Worm (Caenorhabditis elegans) whole organism, late embryonic: Measurements from ENCODE around the gene K02A6.2.

Experiments used
- C38D4.7 ChIP-seq: fragments of 200-800 bp; sonication (Bioruptor generic); optimal IDR thresholded peaks from 2 replicates; lab custom pipeline; 2018; ENCODE audit warnings: mild to moderate bottlenecking, missing genetic modification characterization, moderate library complexity, missing compliant biosample characterization
- F13H6.1 ChIP-seq: sonication (generic microtip); optimal IDR thresholded peaks from 2 replicates; lab custom pipeline; 2016; ENCODE audit warnings: missing genetic modification characterization, missing compliant biosample characterization
- K09A11.1 ChIP-seq: sonication (generic microtip); optimal IDR thresholded peaks from 2 replicates; lab custom pipeline; 2017; ENCODE audit warnings: antibody characterized with exemption, mild to moderate bottlenecking, missing genetic modification characterization, missing compliant biosample characterization; ENCODE audit not compliant: insufficient read depth
- T23F11.4 ChIP-seq: fragments of 200-800 bp; sonication (Bioruptor generic); optimal IDR thresholded peaks from 2 replicates; lab custom pipeline; 2018; ENCODE audit warnings: mild to moderate bottlenecking, missing genetic modification characterization, missing compliant biosample characterization
- ahr-1 ChIP-seq: sonication (generic microtip); optimal IDR thresholded peaks from 2 replicates; lab custom pipeline; 2016; ENCODE audit warnings: missing genetic modification characterization, missing compliant biosample characterization
- ceh-14 ChIP-seq: sonication (generic microtip); optimal IDR thresholded peaks from 2 replicates; lab custom pipeline; 2016; ENCODE audit warnings: missing genotype, missing genetic modification characterization, missing compliant biosample characterization
- ceh-18 ChIP-seq: sonication (generic microtip); optimal IDR thresholded peaks from 2 replicates; lab custom pipeline; 2016; ENCODE audit warnings: missing genetic modification characterization, missing compliant biosample characterization
- ceh-19 ChIP-seq: fragments of 200-800 bp; sonication (Bioruptor generic); optimal IDR thresholded peaks from 2 replicates; lab custom pipeline; 2018; ENCODE audit warnings: mild to moderate bottlenecking, missing genetic modification characterization, missing compliant biosample characterization
- ceh-2 ChIP-seq: sonication (generic microtip); optimal IDR thresholded peaks from 2 replicates; lab custom pipeline; 2016; ENCODE audit warnings: missing genotype, missing genetic modification characterization, missing compliant biosample characterization
- ceh-22 ChIP-seq: sonication (generic microtip); optimal IDR thresholded peaks from 2 replicates; lab custom pipeline; 2017; ENCODE audit warnings: missing biosample characterization, missing genetic modification characterization
- ceh-24 ChIP-seq: sonication (generic microtip); optimal IDR thresholded peaks from 2 replicates; lab custom pipeline; 2016; ENCODE audit warnings: mild to moderate bottlenecking, missing genetic modification characterization, missing compliant biosample characterization
- ceh-30 ChIP-seq: fragments of 150-350 bp; optimal IDR thresholded peaks from 2 replicates; lab custom pipeline; 2014; ENCODE audit warnings: missing biosample characterization, missing genetic modification characterization
- ceh-31 ChIP-seq: sonication (generic microtip); optimal IDR thresholded peaks from 2 replicates; lab custom pipeline; 2016; ENCODE audit warnings: missing genetic modification characterization, missing compliant biosample characterization
- ceh-34 ChIP-seq: sonication (generic microtip); optimal IDR thresholded peaks from 2 replicates; lab custom pipeline; 2016; ENCODE audit warnings: mild to moderate bottlenecking, missing genetic modification characterization, missing compliant biosample characterization
- ceh-48 ChIP-seq: sonication (generic microtip); optimal IDR thresholded peaks from 2 replicates; lab custom pipeline; 2016; ENCODE audit warnings: missing genetic modification characterization, inconsistent platforms, missing compliant biosample characterization
- ceh-6 ChIP-seq: fragments of 200-800 bp; sonication (Bioruptor generic); optimal IDR thresholded peaks from 2 replicates; lab custom pipeline; 2018; ENCODE audit warnings: mild to moderate bottlenecking, missing genetic modification characterization, missing compliant biosample characterization
- ceh-9 ChIP-seq: sonication (generic microtip); optimal IDR thresholded peaks from 2 replicates; lab custom pipeline; 2016; ENCODE audit warnings: mild to moderate bottlenecking, missing genetic modification characterization, inconsistent platforms, missing compliant biosample characterization
- che-1 ChIP-seq: sonication (generic microtip); optimal IDR thresholded peaks from 2 replicates; lab custom pipeline; 2016; ENCODE audit warnings: mild to moderate bottlenecking, missing genetic modification characterization, missing compliant biosample characterization
- dmd-4 ChIP-seq: sonication (generic microtip); optimal IDR thresholded peaks from 2 replicates; lab custom pipeline; 2016; ENCODE audit warnings: borderline replicate concordance, missing genetic modification characterization, missing compliant biosample characterization
- dve-1 ChIP-seq: sonication (generic microtip); optimal IDR thresholded peaks from 2 replicates; lab custom pipeline; 2017; ENCODE audit warnings: antibody characterized with exemption, mild to moderate bottlenecking, missing genetic modification characterization, missing compliant biosample characterization
- elt-2 ChIP-seq: sonication (generic microtip); optimal IDR thresholded peaks from 2 replicates; lab custom pipeline; 2016; ENCODE audit warnings: missing genetic modification reagents, missing genetic modification characterization, missing compliant biosample characterization
- ets-4 ChIP-seq: sonication (generic microtip); optimal IDR thresholded peaks from 2 replicates; lab custom pipeline; 2016; ENCODE audit warnings: missing genetic modification characterization, missing compliant biosample characterization
- eyg-1 ChIP-seq: sonication (generic microtip); optimal IDR thresholded peaks from 2 replicates; lab custom pipeline; 2016; ENCODE audit warnings: missing genotype, missing genetic modification characterization, missing compliant biosample characterization
- fax-1 ChIP-seq: sonication (generic microtip); optimal IDR thresholded peaks from 2 replicates; lab custom pipeline; 2016; ENCODE audit warnings: missing genotype, missing genetic modification characterization, missing compliant biosample characterization
- fkh-10 ChIP-seq: fragments of 150-350 bp; optimal IDR thresholded peaks from 2 replicates; lab custom pipeline; 2014; ENCODE audit warnings: missing biosample characterization, missing genetic modification reagents, missing genetic modification characterization
- hlh-13 ChIP-seq: fragments of 200-800 bp; sonication (Bioruptor generic); optimal IDR thresholded peaks from 2 replicates; lab custom pipeline; 2018; ENCODE audit warnings: mild to moderate bottlenecking, missing genetic modification characterization, missing compliant biosample characterization
- hlh-15 ChIP-seq: sonication (generic microtip); optimal IDR thresholded peaks from 2 replicates; lab custom pipeline; 2016; ENCODE audit warnings: missing genetic modification characterization, missing compliant biosample characterization
- hlh-30 ChIP-seq: sonication (generic microtip); optimal IDR thresholded peaks from 2 replicates; lab custom pipeline; 2017; ENCODE audit warnings: antibody characterized with exemption, missing genetic modification characterization, missing compliant biosample characterization; ENCODE audit not compliant: insufficient read depth
- hlh-6 ChIP-seq: sonication (generic microtip); optimal IDR thresholded peaks from 2 replicates; lab custom pipeline; 2016; ENCODE audit warnings: missing genotype, missing genetic modification characterization, missing compliant biosample characterization
- hlh-8 ChIP-seq: sonication (generic microtip); optimal IDR thresholded peaks from 2 replicates; lab custom pipeline; 2016; ENCODE audit warnings: missing genotype, missing genetic modification characterization, missing compliant biosample characterization
- lim-6 ChIP-seq: sonication (generic microtip); optimal IDR thresholded peaks from 2 replicates; lab custom pipeline; 2016; ENCODE audit warnings: missing genetic modification characterization, missing compliant biosample characterization
- lin-11 ChIP-seq: fragments of 200-800 bp; sonication (Bioruptor generic); optimal IDR thresholded peaks from 2 replicates; lab custom pipeline; 2018; ENCODE audit warnings: mild to moderate bottlenecking, missing genetic modification characterization, missing compliant biosample characterization
- madf-2 ChIP-seq: sonication (generic microtip); optimal IDR thresholded peaks from 2 replicates; lab custom pipeline; 2017; ENCODE audit warnings: missing genetic modification characterization, missing compliant biosample characterization
- nfya-1 ChIP-seq: sonication (generic microtip); optimal IDR thresholded peaks from 2 replicates; lab custom pipeline; 2017; ENCODE audit warnings: missing genetic modification characterization, mild to moderate bottlenecking, missing compliant biosample characterization, antibody characterized with exemption, moderate library complexity
- npax-4 ChIP-seq: sonication (generic microtip); optimal IDR thresholded peaks from 2 replicates; lab custom pipeline; 2016; ENCODE audit warnings: missing genetic modification characterization, missing compliant biosample characterization
- odd-2 ChIP-seq: sonication (generic microtip); optimal IDR thresholded peaks from 2 replicates; lab custom pipeline; 2017; ENCODE audit warnings: antibody characterized with exemption, mild to moderate bottlenecking, missing genetic modification characterization, missing compliant biosample characterization
- pag-3 ChIP-seq: sonication (generic microtip); optimal IDR thresholded peaks from 2 replicates; lab custom pipeline; 2016; ENCODE audit warnings: missing compliant biosample characterization, missing genetic modification characterization, borderline replicate concordance
- pqm-1 ChIP-seq: sonication (generic microtip); optimal IDR thresholded peaks from 2 replicates; lab custom pipeline; 2016; ENCODE audit warnings: missing genetic modification characterization, missing compliant biosample characterization
- pros-1 ChIP-seq: fragments of 150-350 bp; optimal IDR thresholded peaks from 2 replicates; lab custom pipeline; 2014; ENCODE audit warnings: missing biosample characterization, missing genetic modification reagents, missing genetic modification characterization
- rnt-1 ChIP-seq: sonication (generic microtip); optimal IDR thresholded peaks from 2 replicates; lab custom pipeline; 2016; ENCODE audit warnings: missing genetic modification characterization, missing compliant biosample characterization
- sox-4 ChIP-seq: sonication (generic microtip); optimal IDR thresholded peaks from 2 replicates; lab custom pipeline; 2017; ENCODE audit warnings: mild to moderate bottlenecking, missing genetic modification characterization, inconsistent platforms, missing compliant biosample characterization
- syd-9 ChIP-seq: sonication (generic microtip); optimal IDR thresholded peaks from 2 replicates; lab custom pipeline; 2016; ENCODE audit warnings: mild to moderate bottlenecking, missing genetic modification characterization, moderate library complexity, missing compliant biosample characterization
- tbx-2 ChIP-seq: sonication (generic microtip); optimal IDR thresholded peaks from 2 replicates; lab custom pipeline; 2016; ENCODE audit warnings: missing genetic modification characterization, missing compliant biosample characterization
- tbx-7 ChIP-seq: sonication (generic microtip); optimal IDR thresholded peaks from 2 replicates; lab custom pipeline; 2016; ENCODE audit warnings: missing genotype, missing genetic modification characterization, missing compliant biosample characterization
- ttx-3 ChIP-seq: sonication (generic microtip); optimal IDR thresholded peaks from 2 replicates; lab custom pipeline; 2016; ENCODE audit warnings: missing genetic modification reagents, missing genetic modification characterization, missing compliant biosample characterization
- unc-3 ChIP-seq, 2 experiments: fragments of 200-800 bp in 1 of 2; sonication (Bioruptor generic) in 1 of 2; sonication (generic microtip) in 1 of 2; conservative IDR thresholded peaks in 1 of 2; optimal IDR thresholded peaks in 1 of 2; 2 replicates each; pipeline versions ENCODE4 v1.3.6 to Lab custom; 2016 to 2022; ENCODE audit warnings: missing compliant biosample characterization in 2 of 2, missing genetic modification characterization in 2 of 2, missing genetic modification reagents in 1 of 2
- unc-42 ChIP-seq: sonication (generic microtip); optimal IDR thresholded peaks from 2 replicates; lab custom pipeline; 2016; ENCODE audit warnings: missing genotype, missing genetic modification characterization, missing compliant biosample characterization
- unc-86 ChIP-seq: sonication (generic microtip); optimal IDR thresholded peaks from 2 replicates; lab custom pipeline; 2016; ENCODE audit warnings: missing genetic modification characterization, missing compliant biosample characterization
- zip-5 ChIP-seq: sonication (generic microtip); optimal IDR thresholded peaks from 2 replicates; lab custom pipeline; 2016; ENCODE audit warnings: missing genetic modification characterization, missing compliant biosample characterization

K02A6.2 gene

ce11 chrX:8233554-8233953 is 8.7 kb upstream of the K02A6.2 start:
- TF ChIP-seq ceh-34 (tag; lab: Kevin White, UChicago) (no peak), dmd-4 (tag; lab: Kevin White, UChicago) (no peak), rnt-1 (tag; lab: Kevin White, UChicago) (no peak), ceh-18 (tag; lab: Kevin White, UChicago) (no peak), ceh-22 (tag; lab: Kevin White, UChicago) (no peak), madf-2 (no peak), ceh-30 (no peak), pag-3 (no peak), ceh-2 (tag; lab: Kevin White, UChicago) (no peak), lim-6 (tag; lab: Kevin White, UChicago) (no peak), ceh-6 (GFP tag; lab: Kevin White, UChicago) (no peak), ets-4 (no peak), nfya-1 (tag; lab: Kevin White, UChicago) (no peak), unc-3 (GFP tag; conservative IDR thresholded peaks at IDR 0.05; lab: Robert Waterston, UW) (no peak), unc-3 (tag; optimal IDR thresholded peaks at IDR 0.05; lab: Kevin White, UChicago) (no peak), tbx-2 (tag; lab: Kevin White, UChicago) (no peak), F13H6.1 (tag; lab: Kevin White, UChicago) (no peak), ceh-19 (no peak)

ce11 chrX:8231858-8232257 is 7.0 kb upstream of the K02A6.2 start, which contains the start of gene K02A6.3:
TSS of gene K02A6.3 (minus strand) at chrX:8231931.
- TF ChIP-seq rnt-1 (tag; lab: Kevin White, UChicago) (peak; percentile 69), ceh-34 (tag; lab: Kevin White, UChicago) (no peak), ceh-9 (tag; lab: Kevin White, UChicago) (no peak), ceh-48 (peak; percentile 82), elt-2 (tag; lab: Kevin White, UChicago) (peak; percentile 28), lim-6 (tag; lab: Kevin White, UChicago) (no peak), eyg-1 (tag; lab: Kevin White, UChicago) (no peak), K09A11.1 (tag; lab: Kevin White, UChicago) (no peak), ceh-31 (tag; lab: Kevin White, UChicago) (peak; percentile 36), madf-2 (no peak), ceh-24 (tag; lab: Kevin White, UChicago) (no peak), tbx-2 (tag; lab: Kevin White, UChicago) (peak; percentile 49), fax-1 (no peak), ceh-18 (tag; lab: Kevin White, UChicago) (peak; percentile 86), lin-11 (no peak), dve-1 (tag; lab: Kevin White, UChicago) (peak; percentile 50), che-1 (tag; lab: Kevin White, UChicago) (no peak), pag-3 (no peak), unc-86 (tag; lab: Kevin White, UChicago) (no peak), hlh-30 (tag; lab: Kevin White, UChicago) (peak; percentile 94), ahr-1 (tag; lab: Kevin White, UChicago) (no peak), T23F11.4 (GFP tag; lab: Kevin White, UChicago) (no peak), ttx-3 (tag; lab: Kevin White, UChicago) (no peak), pqm-1 (tag; lab: Kevin White, UChicago) (no peak), syd-9 (peak; percentile 33), sox-4 (no peak), ceh-2 (tag; lab: Kevin White, UChicago) (no peak), dmd-4 (tag; lab: Kevin White, UChicago) (no peak), odd-2 (tag; lab: Kevin White, UChicago) (no peak), zip-5 (no peak), ceh-19 (no peak), fkh-10 (GFP tag; lab: Kevin White, UChicago) (no peak), C38D4.7 (GFP tag; lab: Kevin White, UChicago) (no peak), pros-1 (no peak), tbx-7 (tag; lab: Kevin White, UChicago) (no peak), ceh-14 (tag; lab: Kevin White, UChicago) (no peak), ceh-22 (tag; lab: Kevin White, UChicago) (no peak), hlh-13 (GFP tag; lab: Kevin White, UChicago) (no peak), hlh-8 (tag; lab: Kevin White, UChicago) (peak; percentile 9), unc-42 (tag; lab: Kevin White, UChicago) (peak; percentile 60), npax-4 (tag; lab: Kevin White, UChicago) (no peak), hlh-15 (tag; lab: Kevin White, UChicago) (no peak), hlh-6 (no peak), ceh-6 (GFP tag; lab: Kevin White, UChicago) (no peak)
